Worm (Caenorhabditis elegans) whole organism, late embryonic: ENCODE results near the gene fbxa-220.

Source experiments
- C08G9.2 ChIP-seq: sonication (generic microtip); optimal IDR thresholded peaks from 2 replicates; lab custom pipeline; 2016; ENCODE audit warnings: mild to moderate bottlenecking, missing genetic modification characterization, moderate library complexity, missing compliant biosample characterization
- Y22D7AL.16 ChIP-seq: sonication (generic microtip); optimal IDR thresholded peaks from 2 replicates; lab custom pipeline; 2016; ENCODE audit warnings: missing genetic modification characterization, missing compliant biosample characterization
- ahr-1 ChIP-seq: sonication (generic microtip); optimal IDR thresholded peaks from 2 replicates; lab custom pipeline; 2016; ENCODE audit warnings: missing genetic modification characterization, missing compliant biosample characterization
- ama-1 ChIP-seq: fragments of 150-350 bp; optimal IDR thresholded peaks from 2 replicates; lab custom pipeline; 2014
- ceh-30 ChIP-seq: fragments of 150-350 bp; optimal IDR thresholded peaks from 2 replicates; lab custom pipeline; 2014; ENCODE audit warnings: missing biosample characterization, missing genetic modification characterization
- ceh-48 ChIP-seq: sonication (generic microtip); optimal IDR thresholded peaks from 2 replicates; lab custom pipeline; 2016; ENCODE audit warnings: missing genetic modification characterization, inconsistent platforms, missing compliant biosample characterization
- fax-1 ChIP-seq: sonication (generic microtip); optimal IDR thresholded peaks from 2 replicates; lab custom pipeline; 2016; ENCODE audit warnings: missing genotype, missing genetic modification characterization, missing compliant biosample characterization
- fkh-10 ChIP-seq: fragments of 150-350 bp; optimal IDR thresholded peaks from 2 replicates; lab custom pipeline; 2014; ENCODE audit warnings: missing biosample characterization, missing genetic modification reagents, missing genetic modification characterization
- madf-2 ChIP-seq: sonication (generic microtip); optimal IDR thresholded peaks from 2 replicates; lab custom pipeline; 2017; ENCODE audit warnings: missing genetic modification characterization, missing compliant biosample characterization
- odd-2 ChIP-seq: sonication (generic microtip); optimal IDR thresholded peaks from 2 replicates; lab custom pipeline; 2017; ENCODE audit warnings: antibody characterized with exemption, mild to moderate bottlenecking, missing genetic modification characterization, missing compliant biosample characterization
- pat-9 ChIP-seq: fragments of 200-800 bp; sonication (Bioruptor generic); optimal IDR thresholded peaks from 2 replicates; lab custom pipeline; 2018; ENCODE audit warnings: mild to moderate bottlenecking, missing genetic modification characterization, moderate library complexity, missing compliant biosample characterization
- pha-4 ChIP-seq: fragments of 150-350 bp; optimal IDR thresholded peaks from 2 replicates; lab custom pipeline; 2018; ENCODE audit warnings: missing biosample characterization, missing genetic modification reagents, missing genetic modification characterization
- syd-9 ChIP-seq: sonication (generic microtip); optimal IDR thresholded peaks from 2 replicates; lab custom pipeline; 2016; ENCODE audit warnings: mild to moderate bottlenecking, missing genetic modification characterization, moderate library complexity, missing compliant biosample characterization

DNA sequence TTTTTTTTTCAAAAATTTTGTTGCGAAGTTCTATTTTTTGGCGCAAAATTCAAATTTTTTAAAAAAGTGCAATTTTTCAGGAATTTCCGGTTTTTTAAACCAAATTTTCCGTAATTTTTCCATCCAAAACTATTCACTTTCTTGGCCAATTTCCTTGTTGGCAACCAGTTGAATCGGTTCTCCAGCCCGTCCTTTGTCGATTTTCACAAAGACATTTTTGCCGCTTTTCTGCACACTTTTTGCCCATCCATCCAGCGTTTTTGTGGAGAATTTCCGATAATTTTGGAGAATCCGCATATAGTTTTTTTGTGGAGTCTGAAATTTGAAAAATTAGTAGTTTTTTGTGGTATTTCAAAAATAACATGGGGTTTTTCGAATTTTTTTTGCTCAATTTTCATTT is 8.5 kb upstream of the fbxa-220 start:
- no peak for TF ChIP-seq ceh-48 (tag; lab: Kevin White, UChicago)
- no peak for TF ChIP-seq fkh-10 (GFP tag; lab: Kevin White, UChicago)
- no peak for TF ChIP-seq madf-2 (tag; lab: Kevin White, UChicago)
- TF ChIP-seq odd-2 (tag; lab: Kevin White, UChicago): no peak
- TF ChIP-seq ceh-30 (tag; lab: Kevin White, UChicago): no peak
- no peak for TF ChIP-seq pha-4
- no peak for TF ChIP-seq C08G9.2 (tag; lab: Kevin White, UChicago)
- TF ChIP-seq ama-1 (lab: Kevin White, UChicago): no peak
- no peak for TF ChIP-seq pat-9 (tag; lab: Kevin White, UChicago)
- TF ChIP-seq ahr-1 (tag; lab: Kevin White, UChicago): no peak
- TF ChIP-seq syd-9 (tag; lab: Kevin White, UChicago): no peak
- no peak for TF ChIP-seq fax-1
- TF ChIP-seq Y22D7AL.16: no peak
